Fruit fly (Drosophila melanogaster) whole organism, prepupa: ENCODE data around the gene Nfs1.

Experiments
- CG11294 ChIP-seq: fragments of 200-800 bp; sonication (Bioruptor generic); IDR thresholded peaks from 2 replicates; pipeline ENCODE4 v1.3.6; 2022; ENCODE audit warnings: missing biosample characterization, missing genetic modification characterization
- CG11902 ChIP-seq: fragments of 200-800 bp; sonication (Bioruptor generic); optimal IDR thresholded peaks from 3 replicates; lab custom pipeline; 2016; ENCODE audit warnings: missing biosample characterization, missing genetic modification characterization
- CG3032 ChIP-seq: fragments of 200-800 bp; optimal IDR thresholded peaks from 2 replicates; lab custom pipeline; 2019; ENCODE audit warnings: missing biosample characterization, mild to moderate bottlenecking, missing genetic modification characterization, moderate library complexity
- CG9139 ChIP-seq: fragments of 200-800 bp; sonication (Bioruptor generic); optimal IDR thresholded peaks from 3 replicates; lab custom pipeline; 2017; ENCODE audit warnings: missing biosample characterization, mild to moderate bottlenecking, missing genetic modification characterization
- Ets96B ChIP-seq: fragments of 200-800 bp; optimal IDR thresholded peaks from 2 replicates; lab custom pipeline; 2019; ENCODE audit warnings: missing biosample characterization, mild to moderate bottlenecking, missing genetic modification characterization, moderate library complexity
- Lpt ChIP-seq: fragments of 200-800 bp; sonication (Bioruptor generic); optimal IDR thresholded peaks from 3 replicates; lab custom pipeline; 2016; ENCODE audit warnings: missing biosample characterization, missing genetic modification characterization
- achi ChIP-seq: fragments of 200-800 bp; sonication (Bioruptor generic); optimal IDR thresholded peaks from 3 replicates; lab custom pipeline; 2016; ENCODE audit warnings: missing biosample characterization, missing genetic modification characterization
- dac ChIP-seq: fragments of 200-800 bp; sonication (Bioruptor generic); optimal IDR thresholded peaks from 2 replicates; lab custom pipeline; 2017; ENCODE audit warnings: missing biosample characterization, mild to moderate bottlenecking, missing genetic modification characterization
- eg ChIP-seq: fragments of 200-800 bp; sonication (Bioruptor generic); IDR thresholded peaks from 3 replicates; pipeline ENCODE4 v1.3.6; 2022; ENCODE audit warnings: missing biosample characterization, missing genetic modification characterization
- lz ChIP-seq: fragments of 200-800 bp; sonication (Bioruptor generic); optimal IDR thresholded peaks from 3 replicates; lab custom pipeline; 2016; ENCODE audit warnings: missing biosample characterization, missing genetic modification characterization
- ss ChIP-seq, 2 experiments: fragments of 200-800 bp; sonication (Bioruptor generic); optimal IDR thresholded peaks; 2 replicates in 1 of 2; 3 replicates in 1 of 2; lab custom pipeline; 2017 to 2018; ENCODE audit warnings: mild to moderate bottlenecking in 2 of 2, missing biosample characterization in 2 of 2, missing genetic modification characterization in 2 of 2, moderate library complexity in 1 of 2
- svp ChIP-seq: fragments of 200-800 bp; sonication (Bioruptor generic); peaks from one replicate; lab custom pipeline; 2016; ENCODE audit warnings: missing biosample characterization, missing genetic modification characterization
- topi ChIP-seq: fragments of 200-800 bp; sonication (Bioruptor generic); optimal IDR thresholded peaks from 3 replicates; lab custom pipeline; 2016; ENCODE audit warnings: missing biosample characterization, missing genetic modification characterization
- vri ChIP-seq: fragments of 200-800 bp; sonication (Bioruptor generic); optimal IDR thresholded peaks from 3 replicates; lab custom pipeline; 2016; ENCODE audit warnings: missing biosample characterization, mild to moderate bottlenecking, missing genetic modification characterization

dm6 chr2L:12007331-12007791 is 7.9 kb downstream of the Nfs1 start:
- TF ChIP-seq svp (GFP tag; lab: Kevin White, UChicago): peak; percentile 99
- TF ChIP-seq ss (GFP tag; optimal IDR thresholded peaks at IDR 0.05; lab: Kevin White, UChicago): peak; percentile 86
- peak; percentile 43 for TF ChIP-seq achi (GFP tag; lab: Kevin White, UChicago)
- no peak for TF ChIP-seq vri (GFP tag; lab: Kevin White, UChicago)
- no peak for TF ChIP-seq CG11902 (GFP tag; lab: Kevin White, UChicago)
- TF ChIP-seq CG3032 (tag; lab: Kevin White, UChicago): peak; percentile 66
- TF ChIP-seq Ets96B: peak; percentile 61
- TF ChIP-seq eg (GFP tag; lab: Robert Waterston, UW): no peak
- TF ChIP-seq CG11294 (GFP tag; lab: Robert Waterston, UW): no peak
- TF ChIP-seq topi (GFP tag; lab: Kevin White, UChicago): peak; percentile 76
- TF ChIP-seq dac: peak; percentile 42
- TF ChIP-seq CG9139 (GFP tag; lab: Kevin White, UChicago): peak; percentile 70
- TF ChIP-seq Lpt (GFP tag; lab: Kevin White, UChicago): peak; percentile 91
- TF ChIP-seq lz (GFP tag; lab: Kevin White, UChicago): peak; percentile 49
